Worm (Caenorhabditis elegans): ENCODE data around the gene best-9.

best-9 gene

ce11 chrIV:6576728-6577101, 16.2 kb downstream of the best-9 start (continued):
- TF ChIP-seq ceh-63 (GFP tag; optimal IDR thresholded peaks at IDR 0.05), result no peak
- no peak for TF ChIP-seq nhr-28 (tag; optimal IDR thresholded peaks at IDR 0.05)
- TF ChIP-seq nhr-84 (tag; optimal IDR thresholded peaks at IDR 0.05), result no peak
- TF ChIP-seq C16A3.4 (tag; optimal IDR thresholded peaks at IDR 0.05), result peak; percentile 49
- peak; percentile 3 for TF ChIP-seq dsc-1 (tag; optimal IDR thresholded peaks at IDR 0.05)
- no peak for TF ChIP-seq hlh-4 (tag; optimal IDR thresholded peaks at IDR 0.05)
- TF ChIP-seq unc-98 (GFP tag; IDR thresholded peaks at IDR 0.05), result no peak
- no peak for TF ChIP-seq fkh-4 (tag; optimal IDR thresholded peaks at IDR 0.05; ENCODE audit: borderline replicate concordance)
- no peak for TF ChIP-seq fkh-10 (GFP tag; optimal IDR thresholded peaks at IDR 0.05)
- no peak for TF ChIP-seq unc-62 (GFP tag; optimal IDR thresholded peaks at IDR 0.05)
- no peak for TF ChIP-seq skn-1 (tag; optimal IDR thresholded peaks at IDR 0.05)
- no peak for TF ChIP-seq ceh-90 (tag; optimal IDR thresholded peaks at IDR 0.05)
- TF ChIP-seq irx-1 (tag; optimal IDR thresholded peaks at IDR 0.05), result no peak
- peak; percentile 53 for TF ChIP-seq swsn-7 (tag; optimal IDR thresholded peaks at IDR 0.05)
- TF ChIP-seq nhr-11 (tag; optimal IDR thresholded peaks at IDR 0.05), result no peak
- no peak for TF ChIP-seq C04F5.9 (tag; optimal IDR thresholded peaks at IDR 0.05)
- no peak for TF ChIP-seq Y116A8C.19 (tag; optimal IDR thresholded peaks at IDR 0.05; ENCODE audit: borderline replicate concordance)
- TF ChIP-seq nhr-85 (tag), result peak; percentile 92
- no peak for TF ChIP-seq F16B12.6 (tag; optimal IDR thresholded peaks at IDR 0.05)
- peak; percentile 46 for TF ChIP-seq xbp-1 (tag; optimal IDR thresholded peaks at IDR 0.05)
- no peak for TF ChIP-seq lin-39 (tag; optimal IDR thresholded peaks at IDR 0.05)
- TF ChIP-seq fkh-8 (tag; optimal IDR thresholded peaks at IDR 0.05), result no peak
- TF ChIP-seq ztf-11 (tag; optimal IDR thresholded peaks at IDR 0.05), result no peak
- peak; percentile 4 for TF ChIP-seq ztf-4 (tag; optimal IDR thresholded peaks at IDR 0.05)
- TF ChIP-seq lin-13 (GFP tag; optimal IDR thresholded peaks at IDR 0.05), result peak; percentile 35
- TF ChIP-seq hlh-17 (GFP tag; optimal IDR thresholded peaks at IDR 0.05; ENCODE audit: borderline replicate concordance), result no peak
- no peak for TF ChIP-seq zip-4 (GFP tag; optimal IDR thresholded peaks at IDR 0.05)
- TF ChIP-seq snu-23 (GFP tag; optimal IDR thresholded peaks at IDR 0.05), result peak; percentile 78
- no peak for TF ChIP-seq sox-4 (tag; optimal IDR thresholded peaks at IDR 0.05)
- peak; percentile 76 for TF ChIP-seq mep-1 (tag; optimal IDR thresholded peaks at IDR 0.05)
- peak; percentile 2 to 13 (median 7) for TF ChIP-seq ceh-82 (tag; optimal IDR thresholded peaks at IDR 0.05)
- no peak for TF ChIP-seq mef-2 (tag; optimal IDR thresholded peaks at IDR 0.05)
- no peak for TF ChIP-seq pqm-1 (tag; optimal IDR thresholded peaks at IDR 0.05)
- no peak for TF ChIP-seq zag-1 (tag; optimal IDR thresholded peaks at IDR 0.05)
- TF ChIP-seq aha-1 (tag; optimal IDR thresholded peaks at IDR 0.05), result no peak
- TF ChIP-seq fos-1 (tag; optimal IDR thresholded peaks at IDR 0.05), result no peak
- TF ChIP-seq efl-1 (optimal IDR thresholded peaks at IDR 0.05), result peak; percentile 61 to 67
- TF ChIP-seq efl-1 (GFP tag; optimal IDR thresholded peaks at IDR 0.05 in 1 of 2), result peak; percentile 0 to 87
- peak; percentile 55 for TF ChIP-seq blmp-1 (tag; optimal IDR thresholded peaks at IDR 0.05)
- peak; percentile 51 to 63 for TF ChIP-seq lsy-2 (tag; optimal IDR thresholded peaks at IDR 0.05)
- no peak for TF ChIP-seq vab-15 (tag; optimal IDR thresholded peaks at IDR 0.05)
- TF ChIP-seq efl-3 (GFP tag; optimal IDR thresholded peaks at IDR 0.05), result no peak
- TF ChIP-seq nhr-12 (tag; optimal IDR thresholded peaks at IDR 0.05), result no peak
- peak; percentile 65 for TF ChIP-seq nhr-90 (tag; optimal IDR thresholded peaks at IDR 0.05; ENCODE audit: poor library complexity)
- no peak for TF ChIP-seq aly-2 (tag; optimal IDR thresholded peaks at IDR 0.05)
- peak; percentile 31; the same call in 1 of the 2 replicates for TF ChIP-seq nhr-19 (GFP tag; conservative IDR thresholded peaks at IDR 0.05)
- TF ChIP-seq ama-1 (optimal IDR thresholded peaks at IDR 0.05), result no peak
- TF ChIP-seq C34B4.2 (tag; optimal IDR thresholded peaks at IDR 0.05), result no peak

All from whole organism, L1 larva.